Fruit fly (Drosophila melanogaster): Measurements from ENCODE around the gene Vha26.
A peak's percentile ranks its signal among the peaks of the same experiment; 100 is the strongest.

The Vha26 gene

dm6 chr3R:5547464-5547943 lies 44.1 kb upstream of the Vha26 start, which contains the start of gene CG2519 (continued):
- TF ChIP-seq CG2129 (GFP tag; IDR thresholded peaks at IDR 0.05; ENCODE audit: partially characterized antibody) (peak; percentile 82), Camta (GFP tag; optimal IDR thresholded peaks at IDR 0.05) (no peak), pfk (GFP tag; optimal IDR thresholded peaks at IDR 0.05) (no peak), Max (GFP tag; optimal IDR thresholded peaks at IDR 0.05) (peak; percentile 66), Fer2 (tag; optimal IDR thresholded peaks at IDR 0.05) (peak; percentile 27), CG13287 (GFP tag; IDR thresholded peaks at IDR 0.05; ENCODE audit: partially characterized antibody) (peak; percentile 91), BEAF-32 (GFP tag; optimal IDR thresholded peaks at IDR 0.05) (peak; percentile 94), Nf-YA (GFP tag; IDR thresholded peaks at IDR 0.05) (peak; percentile 33; the same call in 1 of the 2 replicates), CG11696 (GFP tag; IDR thresholded peaks at IDR 0.05) (no peak), Dek (tag; optimal IDR thresholded peaks at IDR 0.05) (no peak), sens-2 (GFP tag; IDR thresholded peaks at IDR 0.05) (no peak), HLH3B (GFP tag; IDR thresholded peaks at IDR 0.05) (peak; percentile 55; the same call in 1 of the 2 replicates), CG7963 (GFP tag; IDR thresholded peaks at IDR 0.05; ENCODE audit: partially characterized antibody) (peak; percentile 89), vvl (GFP tag; IDR thresholded peaks at IDR 0.05) (no peak), Meics (GFP tag; optimal IDR thresholded peaks at IDR 0.05) (no peak), Opbp (GFP tag; IDR thresholded peaks at IDR 0.05; ENCODE audit: partially characterized antibody) (peak; percentile 96), tx (GFP tag; optimal IDR thresholded peaks at IDR 0.05) (peak; percentile 22), H2.0 (GFP tag; IDR thresholded peaks at IDR 0.05) (peak; percentile 52), seq (GFP tag; IDR thresholded peaks at IDR 0.05) (peak; percentile 38; the same call in 1 of the 2 replicates), CG42726 (GFP tag; IDR thresholded peaks at IDR 0.05; ENCODE audit: partially characterized antibody) (peak; percentile 94), Elba2 (GFP tag; optimal IDR thresholded peaks at IDR 0.05) (peak; percentile 88), Dref (GFP tag; IDR thresholded peaks at IDR 0.05) (peak; percentile 95), H15 (GFP tag; IDR thresholded peaks at IDR 0.05) (peak; percentile 45; the same call in 1 of the 3 replicates), Six4 (GFP tag; optimal IDR thresholded peaks at IDR 0.05) (peak; percentile 51), CG17186 (GFP tag; optimal IDR thresholded peaks at IDR 0.05) (peak; percentile 15), Ravus (GFP tag; IDR thresholded peaks at IDR 0.05) (no peak; the same call in 1 of the 2 replicates), CkIIα-i1 (GFP tag; IDR thresholded peaks at IDR 0.05) (no peak), CG6854 (GFP tag; optimal IDR thresholded peaks at IDR 0.05) (no peak), ro (GFP tag; IDR thresholded peaks at IDR 0.05) (no peak; the same call in 1 of the 2 replicates), trh (GFP tag; optimal IDR thresholded peaks at IDR 0.05) (peak; percentile 41), CG13296 (GFP tag; optimal IDR thresholded peaks at IDR 0.05) (no peak), Rfx (GFP tag; IDR thresholded peaks at IDR 0.05) (peak; percentile 86), dan (GFP tag; IDR thresholded peaks at IDR 0.05) (no peak), CG7357 (GFP tag; IDR thresholded peaks at IDR 0.05) (no peak), CG7987 (GFP tag; optimal IDR thresholded peaks at IDR 0.05) (peak; percentile 82), CG6813 (GFP tag; optimal IDR thresholded peaks at IDR 0.05) (no peak), CG2712 (tag; optimal IDR thresholded peaks at IDR 0.05) (no peak), Dp (GFP tag; optimal IDR thresholded peaks at IDR 0.05) (peak; percentile 58), sd (tag; optimal IDR thresholded peaks at IDR 0.05) (no peak), BtbVII (GFP tag; optimal IDR thresholded peaks at IDR 0.05) (no peak), dimm (GFP tag; IDR thresholded peaks at IDR 0.05) (no peak), chm (GFP tag; IDR thresholded peaks at IDR 0.05) (no peak; the same call in 1 of the 2 replicates), grau (tag; optimal IDR thresholded peaks at IDR 0.05) (no peak), otp (GFP tag; IDR thresholded peaks at IDR 0.05) (0 out of 3 replicates have a peak, but pooled peaks have one; percentile 6), Dfd (GFP tag; optimal IDR thresholded peaks at IDR 0.05) (no peak), Doc3 (GFP tag; IDR thresholded peaks at IDR 0.05; ENCODE audit: partially characterized antibody) (peak; percentile 73), hkb (optimal IDR thresholded peaks at IDR 0.05) (no peak), hkb (GFP tag; IDR thresholded peaks at IDR 0.05) (no peak), CG8478 (optimal IDR thresholded peaks at IDR 0.05) (peak; percentile 86), ac (GFP tag; optimal IDR thresholded peaks at IDR 0.05) (peak; percentile 10), vnd (GFP tag; IDR thresholded peaks at IDR 0.05; ENCODE audit: partially characterized antibody) (peak; percentile 88)

Data from whole organism, embryonic.